Worm (Caenorhabditis elegans) whole organism, late embryonic: ENCODE results near the gene nas-16.

Experiments
- eyg-1 ChIP-seq: sonication (generic microtip); optimal IDR thresholded peaks from 2 replicates; lab custom pipeline; 2016; ENCODE audit warnings: missing genotype, missing genetic modification characterization, missing compliant biosample characterization
- lin-11 ChIP-seq: fragments of 200-800 bp; sonication (Bioruptor generic); optimal IDR thresholded peaks from 2 replicates; lab custom pipeline; 2018; ENCODE audit warnings: mild to moderate bottlenecking, missing genetic modification characterization, missing compliant biosample characterization
- nhr-11 ChIP-seq: fragments of 150-350 bp; optimal IDR thresholded peaks from 2 replicates; lab custom pipeline; 2014; ENCODE audit warnings: missing biosample characterization, missing genetic modification characterization
- rnt-1 ChIP-seq: sonication (generic microtip); optimal IDR thresholded peaks from 2 replicates; lab custom pipeline; 2016; ENCODE audit warnings: missing genetic modification characterization, missing compliant biosample characterization
- sdc-2 ChIP-seq: sonication (generic microtip); optimal IDR thresholded peaks from 2 replicates; lab custom pipeline; 2016; ENCODE audit warnings: missing genotype, missing genetic modification characterization, missing compliant biosample characterization

- TF ChIP-seq lin-11 (tag; lab: Kevin White, UChicago) = no peak
- no peak for TF ChIP-seq nhr-11 (tag; lab: Kevin White, UChicago)
- no peak for TF ChIP-seq sdc-2 (tag; lab: Kevin White, UChicago)
- TF ChIP-seq eyg-1 (tag; lab: Kevin White, UChicago) = no peak
- no peak for TF ChIP-seq rnt-1 (tag; lab: Kevin White, UChicago)
These were observed 12.8 kb upstream of the nas-16 start for ce11 chrV:11379341-11379740.
